Worm (Caenorhabditis elegans): Measurements from ENCODE around the gene C06G1.1.
A peak's percentile ranks its signal among the peaks of the same experiment; 100 is the strongest.

C06G1.1 gene

DNA sequence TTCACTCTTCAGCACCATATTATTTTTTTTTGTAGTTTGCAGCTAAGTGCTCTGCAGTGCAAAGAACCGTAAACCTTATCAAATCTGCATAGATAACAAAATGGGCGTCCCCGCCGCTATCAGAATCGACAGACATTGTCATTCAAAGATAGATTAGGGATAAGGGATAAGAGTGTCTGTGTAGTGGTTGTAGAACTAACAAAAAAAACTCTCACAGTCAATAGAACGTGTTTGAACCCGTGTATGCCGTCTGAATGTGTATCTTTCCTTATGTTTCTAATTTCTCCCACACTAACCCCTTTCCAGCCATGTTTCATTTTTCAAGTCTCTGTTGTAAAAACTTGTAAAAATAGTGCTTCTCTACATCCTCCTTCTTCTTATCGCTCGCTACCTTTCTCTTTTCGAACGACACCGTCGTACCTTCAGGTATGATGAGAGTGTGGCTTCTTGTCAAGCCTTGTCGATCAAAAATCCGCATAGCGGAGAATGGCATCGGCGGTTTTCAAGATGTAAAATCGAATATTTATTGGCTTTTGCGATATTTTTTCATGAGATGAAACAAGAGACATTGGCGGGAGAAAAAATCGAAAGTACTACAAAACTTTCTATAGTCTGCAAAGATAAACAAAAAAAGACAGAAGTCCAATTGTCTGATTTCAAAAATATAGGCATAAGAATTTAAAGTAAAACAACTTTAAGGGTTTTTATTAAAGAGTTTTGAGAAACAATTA, 7.9 kb upstream of the C06G1.1 start:
- TF ChIP-seq nhr-28 (tag; optimal IDR thresholded peaks at IDR 0.05) (no peak), unc-120 (tag; optimal IDR thresholded peaks at IDR 0.05; ENCODE audit: poor library complexity, severe bottlenecking) (no peak), mep-1 (tag; optimal IDR thresholded peaks at IDR 0.05) (no peak)

DNA sequence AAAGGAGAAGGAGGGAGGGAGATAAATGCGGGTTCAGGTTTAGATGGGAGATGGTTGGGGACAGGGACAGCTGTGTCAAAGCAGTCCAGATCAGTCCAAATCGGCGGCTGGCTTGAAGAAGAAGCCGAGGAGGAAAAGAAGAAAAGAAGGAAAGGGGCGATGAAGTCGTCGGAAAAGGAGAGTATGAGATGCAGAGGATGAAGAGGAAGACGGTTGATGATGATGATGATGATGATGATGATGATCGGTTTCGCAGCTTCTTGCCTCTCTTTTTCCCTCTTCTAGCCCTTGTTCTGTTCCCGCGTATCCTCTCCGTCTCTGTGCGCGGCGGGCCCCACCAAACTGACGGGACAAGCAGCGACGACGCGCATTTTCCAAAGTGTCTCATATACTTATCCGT, 6.3 kb upstream of the C06G1.1 start:
- no peak for TF ChIP-seq lsy-2 (tag; optimal IDR thresholded peaks at IDR 0.05)
- peak; percentile 62 for TF ChIP-seq ham-2 (GFP tag; optimal IDR thresholded peaks at IDR 0.05)
- TF ChIP-seq drap-1 (GFP tag; optimal IDR thresholded peaks at IDR 0.05) = no peak
- no peak for TF ChIP-seq unc-39 (tag; optimal IDR thresholded peaks at IDR 0.05)
- no peak for TF ChIP-seq flh-1 (GFP tag; optimal IDR thresholded peaks at IDR 0.05)

DNA sequence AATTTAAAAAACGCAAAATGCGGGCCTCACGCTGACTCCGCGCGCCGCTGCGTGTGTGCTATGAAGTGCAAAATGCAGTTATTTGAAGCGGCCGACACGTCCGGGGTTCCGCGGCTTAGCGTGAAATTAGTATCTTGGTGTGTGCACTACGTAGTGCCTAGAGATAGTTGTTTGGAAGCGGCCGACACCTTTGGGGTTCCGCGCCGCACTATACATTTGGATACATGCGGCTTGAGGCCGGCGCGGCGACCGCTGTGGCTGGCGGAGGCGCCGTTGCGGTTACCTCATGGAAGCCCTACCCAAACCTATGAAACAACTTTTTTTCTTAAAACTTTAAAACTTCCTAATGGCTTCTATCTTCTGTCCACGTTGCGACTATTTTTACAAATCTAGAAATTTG, 4.0 kb upstream of the C06G1.1 start:
- TF ChIP-seq zip-8 (tag; optimal IDR thresholded peaks at IDR 0.05) = no peak
- TF ChIP-seq ces-1 (GFP tag; optimal IDR thresholded peaks at IDR 0.05) = no peak
- no peak for TF ChIP-seq bed-3 (GFP tag; optimal IDR thresholded peaks at IDR 0.05)
- no peak for TF ChIP-seq M03D4.4 (tag; optimal IDR thresholded peaks at IDR 0.05)
- no peak for TF ChIP-seq nhr-76 (tag; optimal IDR thresholded peaks at IDR 0.05)
- TF ChIP-seq tbx-8 (GFP tag; optimal IDR thresholded peaks at IDR 0.05) = no peak
- TF ChIP-seq mls-2 (tag; optimal IDR thresholded peaks at IDR 0.05) = no peak
- no peak for TF ChIP-seq nhr-28 (tag; optimal IDR thresholded peaks at IDR 0.05)
- TF ChIP-seq unc-39 (tag; optimal IDR thresholded peaks at IDR 0.05) = no peak
- no peak for TF ChIP-seq nhr-237 (tag; optimal IDR thresholded peaks at IDR 0.05)
- TF ChIP-seq elt-1 (tag; optimal IDR thresholded peaks at IDR 0.05; ENCODE audit: borderline replicate concordance, insufficient read depth) = no peak

DNA sequence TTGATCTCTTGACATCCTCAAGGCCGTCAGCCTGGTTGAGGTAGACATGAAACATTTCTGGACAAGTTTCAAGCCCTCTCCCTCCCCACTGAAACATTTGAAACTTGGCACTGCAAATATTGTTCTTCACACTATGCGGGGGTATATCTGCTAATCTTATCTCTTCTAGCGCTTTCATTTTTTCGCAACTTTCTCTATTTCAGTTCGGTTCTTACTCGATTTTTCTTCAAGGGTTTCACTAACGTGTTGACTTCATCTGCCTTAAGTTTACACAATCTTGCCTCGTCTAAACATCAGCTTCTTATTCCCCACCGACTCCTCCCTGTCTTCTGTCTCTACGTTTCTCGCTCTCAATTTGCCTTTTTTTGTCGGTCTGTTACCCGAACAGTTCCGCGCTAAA, 3.4 kb upstream of the C06G1.1 start:
- TF ChIP-seq ztf-11 (tag; optimal IDR thresholded peaks at IDR 0.05) (no peak), mab-5 (tag; optimal IDR thresholded peaks at IDR 0.05) (no peak), nhr-76 (tag; optimal IDR thresholded peaks at IDR 0.05) (no peak), ceh-43 (GFP tag; optimal IDR thresholded peaks at IDR 0.05) (no peak), pha-4 (tag; optimal IDR thresholded peaks at IDR 0.05) (no peak), blmp-1 (tag; optimal IDR thresholded peaks at IDR 0.05) (no peak), snpc-4 (tag; optimal IDR thresholded peaks at IDR 0.05) (no peak), mep-1 (tag; optimal IDR thresholded peaks at IDR 0.05) (no peak), mls-2 (tag; optimal IDR thresholded peaks at IDR 0.05) (no peak), unc-39 (tag; optimal IDR thresholded peaks at IDR 0.05) (no peak), flh-1 (GFP tag; optimal IDR thresholded peaks at IDR 0.05) (no peak), elt-3 (tag; optimal IDR thresholded peaks at IDR 0.05) (no peak)

DNA sequence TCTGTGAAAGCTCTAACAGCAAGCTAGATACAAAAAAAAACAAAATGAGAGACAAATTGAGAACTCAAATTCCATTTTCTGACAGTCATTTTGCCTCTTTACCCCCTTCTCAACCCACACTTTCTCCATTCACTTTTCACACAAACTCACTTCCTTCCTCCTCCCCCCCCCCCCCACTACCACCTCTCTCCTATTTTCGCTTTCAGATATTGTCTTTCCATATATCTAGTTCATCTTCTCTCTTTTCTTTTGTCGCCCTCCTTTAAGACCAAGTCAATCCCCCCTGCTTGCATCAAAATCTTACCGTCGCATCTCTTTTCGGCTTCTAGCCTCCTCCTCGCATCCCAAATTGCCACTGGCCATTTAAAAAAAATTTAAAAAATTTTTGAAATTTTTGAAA, 1.3 kb upstream of the C06G1.1 start:
- TF ChIP-seq blmp-1 (tag; optimal IDR thresholded peaks at IDR 0.05) (peak; percentile 82), lin-13 (tag; optimal IDR thresholded peaks at IDR 0.05) (no peak)

DNA sequence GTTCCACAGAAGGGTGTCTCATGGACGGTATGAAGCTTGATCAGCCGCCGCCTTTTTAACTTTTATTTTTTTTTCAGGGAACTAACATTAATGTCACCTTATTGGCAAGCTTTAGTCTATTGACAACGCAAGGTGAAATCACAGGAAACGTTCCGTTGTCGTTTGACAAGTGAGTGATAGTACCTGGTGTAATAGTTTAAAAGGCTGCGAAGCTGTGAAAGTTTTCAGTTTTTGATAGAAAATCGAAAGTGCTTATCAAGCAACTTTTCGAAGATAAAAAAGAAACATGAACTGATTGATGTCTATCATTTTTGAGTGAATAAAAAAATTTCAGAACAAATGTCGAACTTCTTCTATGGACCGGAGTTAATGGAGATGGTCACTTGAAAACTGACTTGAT, 951 bp downstream of the C06G1.1 start:
- TF ChIP-seq lsy-2 (tag; optimal IDR thresholded peaks at IDR 0.05) = no peak
- no peak for TF ChIP-seq elt-3 (tag; optimal IDR thresholded peaks at IDR 0.05)
- no peak for TF ChIP-seq nhr-28 (tag; optimal IDR thresholded peaks at IDR 0.05)
- TF ChIP-seq ceh-43 (GFP tag; optimal IDR thresholded peaks at IDR 0.05) = no peak
- TF ChIP-seq ceh-39 (tag; optimal IDR thresholded peaks at IDR 0.05) = no peak
- no peak for TF ChIP-seq unc-62 (GFP tag; optimal IDR thresholded peaks at IDR 0.05)
- TF ChIP-seq nhr-76 (tag; optimal IDR thresholded peaks at IDR 0.05) = no peak
- TF ChIP-seq nhr-12 (tag; optimal IDR thresholded peaks at IDR 0.05) = no peak
- no peak for TF ChIP-seq sptf-1 (tag; optimal IDR thresholded peaks at IDR 0.05)
- no peak for TF ChIP-seq bed-3 (GFP tag; optimal IDR thresholded peaks at IDR 0.05)
- no peak for TF ChIP-seq ztf-11 (tag; optimal IDR thresholded peaks at IDR 0.05)
- no peak for TF ChIP-seq M03D4.4 (tag; optimal IDR thresholded peaks at IDR 0.05)
- TF ChIP-seq unc-120 (tag; optimal IDR thresholded peaks at IDR 0.05; ENCODE audit: poor library complexity, severe bottlenecking) = no peak
- no peak for TF ChIP-seq blmp-1 (tag; optimal IDR thresholded peaks at IDR 0.05)
- TF ChIP-seq elt-1 (tag; optimal IDR thresholded peaks at IDR 0.05; ENCODE audit: borderline replicate concordance, insufficient read depth) = no peak
- no peak for TF ChIP-seq nhr-2 (tag; optimal IDR thresholded peaks at IDR 0.05)
- TF ChIP-seq hlh-1 (tag; optimal IDR thresholded peaks at IDR 0.05) = no peak
- no peak for TF ChIP-seq tbx-8 (GFP tag; optimal IDR thresholded peaks at IDR 0.05)
- no peak for TF ChIP-seq snpc-4 (tag; optimal IDR thresholded peaks at IDR 0.05)

All from whole organism, mixed stage, embryonic.